Fruit fly (Drosophila melanogaster): ENCODE results near the gene trbl.

Gene trbl

dm6 chr3L:20385006-20385405 lies 16.4 kb downstream of the trbl start:
- no peak for TF ChIP-seq Ets98B (GFP tag; IDR thresholded peaks at IDR 0.05)
- TF ChIP-seq EcR (GFP tag; optimal IDR thresholded peaks at IDR 0.05), result no peak

dm6 chr3L:20384086-20384810 lies 17.2 kb downstream of the trbl start, which contains the start of the genes CG5498 and fbl:
Gene CG5498, minus strand, starts transcription at chr3L:20384109.
Gene fbl, plus strand, starts transcription at chr3L:20384429.
- TF ChIP-seq CG4496 (GFP tag; IDR thresholded peaks at IDR 0.05) (0 out of 3 replicates have a peak, but pooled peaks have one; percentile 55), CG13204 (GFP tag; optimal IDR thresholded peaks at IDR 0.05) (no peak), Snoo (tag; optimal IDR thresholded peaks at IDR 0.05) (peak; percentile 64), gl (tag; optimal IDR thresholded peaks at IDR 0.05) (no peak), CG15710 (tag; optimal IDR thresholded peaks at IDR 0.05) (peak; percentile 69), Pif1A (GFP tag; optimal IDR thresholded peaks at IDR 0.05) (no peak), Pif1B (GFP tag; optimal IDR thresholded peaks at IDR 0.05) (peak; percentile 5), fd96Ca (GFP tag; IDR thresholded peaks at IDR 0.05) (no peak), CG9948 (tag; optimal IDR thresholded peaks at IDR 0.05) (peak; percentile 61), CG14655 (GFP tag; optimal IDR thresholded peaks at IDR 0.05) (no peak), CG8301 (tag; optimal IDR thresholded peaks at IDR 0.05) (peak; percentile 59), Ets98B (GFP tag; IDR thresholded peaks at IDR 0.05) (no peak), CG10348 (GFP tag; IDR thresholded peaks at IDR 0.05) (no peak), CG12605 (GFP tag; IDR thresholded peaks at IDR 0.05) (no peak), EcR (GFP tag; optimal IDR thresholded peaks at IDR 0.05) (no peak), D1 (tag; optimal IDR thresholded peaks at IDR 0.05) (peak; percentile 68), CG17806 (tag; optimal IDR thresholded peaks at IDR 0.05) (peak; percentile 57), CG34367 (tag; optimal IDR thresholded peaks at IDR 0.05) (peak; percentile 36), rn (GFP tag; IDR thresholded peaks at IDR 0.05) (no peak), CG8159 (tag; optimal IDR thresholded peaks at IDR 0.05) (peak; percentile 75), CG32121 (GFP tag; IDR thresholded peaks at IDR 0.05) (peak; percentile 49; the same call in 1 of the 2 replicates)

DNA sequence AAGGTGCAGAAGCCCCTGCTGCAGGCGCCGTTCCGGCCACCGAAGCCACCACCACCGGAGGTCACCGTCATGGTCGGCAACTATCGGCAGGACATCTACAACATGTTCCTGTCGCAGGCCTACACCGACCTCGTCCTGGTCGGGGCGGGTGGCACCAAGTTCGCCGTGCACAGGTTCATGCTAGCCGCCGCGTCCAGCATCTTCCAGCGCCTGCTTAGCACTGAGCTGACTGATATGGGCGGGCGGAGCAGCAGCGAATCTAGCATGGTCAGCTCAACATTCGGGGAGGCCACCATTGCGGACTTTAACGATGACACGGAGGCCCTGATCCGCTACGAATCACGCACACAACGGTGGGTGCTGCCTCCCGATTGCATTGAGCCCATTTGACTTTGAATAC lies 21.9 kb downstream of the trbl start:
- no peak for TF ChIP-seq Pif1B (GFP tag; optimal IDR thresholded peaks at IDR 0.05)
- no peak for TF ChIP-seq Ets98B (GFP tag; IDR thresholded peaks at IDR 0.05)
- TF ChIP-seq EcR (GFP tag; optimal IDR thresholded peaks at IDR 0.05), result no peak
- no peak for TF ChIP-seq CG17806 (tag; optimal IDR thresholded peaks at IDR 0.05)
- TF ChIP-seq CG13204 (GFP tag; optimal IDR thresholded peaks at IDR 0.05), result no peak
- TF ChIP-seq CG4496 (GFP tag; IDR thresholded peaks at IDR 0.05), result no peak
- no peak for TF ChIP-seq fd96Ca (GFP tag; IDR thresholded peaks at IDR 0.05)
- no peak for TF ChIP-seq CG15710 (tag; optimal IDR thresholded peaks at IDR 0.05)
- no peak for TF ChIP-seq CG8159 (tag; optimal IDR thresholded peaks at IDR 0.05)
- TF ChIP-seq CG8301 (tag; optimal IDR thresholded peaks at IDR 0.05), result no peak
- no peak for TF ChIP-seq CG10348 (GFP tag; IDR thresholded peaks at IDR 0.05)
- TF ChIP-seq CG34367 (tag; optimal IDR thresholded peaks at IDR 0.05), result no peak
- no peak for TF ChIP-seq Snoo (tag; optimal IDR thresholded peaks at IDR 0.05)
- no peak for TF ChIP-seq CG14655 (GFP tag; optimal IDR thresholded peaks at IDR 0.05)
- no peak for TF ChIP-seq Pif1A (GFP tag; optimal IDR thresholded peaks at IDR 0.05)
- TF ChIP-seq D1 (tag; optimal IDR thresholded peaks at IDR 0.05), result no peak
- TF ChIP-seq gl (tag; optimal IDR thresholded peaks at IDR 0.05), result no peak
- TF ChIP-seq rn (GFP tag; IDR thresholded peaks at IDR 0.05), result no peak

DNA sequence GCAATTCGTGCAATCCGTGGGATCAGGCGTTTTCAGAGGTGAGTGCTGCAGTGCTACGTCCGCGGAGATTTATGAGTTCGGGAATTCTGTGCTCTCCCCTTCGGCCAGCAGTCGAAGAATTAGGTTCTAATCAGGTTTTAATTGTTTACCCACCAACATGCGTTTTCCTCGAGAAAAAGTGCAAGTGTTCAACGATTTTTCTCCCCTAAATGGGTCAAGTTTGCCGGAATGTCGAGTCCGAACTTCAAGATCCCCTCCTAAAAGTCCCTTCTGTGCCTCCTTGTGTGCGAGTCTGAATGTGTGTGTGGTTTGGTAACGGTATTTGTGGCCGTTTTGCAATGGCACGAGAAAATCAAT lies 24.9 kb downstream of the trbl start:
- TF ChIP-seq Snoo (tag; optimal IDR thresholded peaks at IDR 0.05), result no peak
- TF ChIP-seq EcR (GFP tag; optimal IDR thresholded peaks at IDR 0.05), result peak; percentile 12
- no peak for TF ChIP-seq CG32121 (GFP tag; IDR thresholded peaks at IDR 0.05)
- no peak for TF ChIP-seq fd96Ca (GFP tag; IDR thresholded peaks at IDR 0.05)

DNA sequence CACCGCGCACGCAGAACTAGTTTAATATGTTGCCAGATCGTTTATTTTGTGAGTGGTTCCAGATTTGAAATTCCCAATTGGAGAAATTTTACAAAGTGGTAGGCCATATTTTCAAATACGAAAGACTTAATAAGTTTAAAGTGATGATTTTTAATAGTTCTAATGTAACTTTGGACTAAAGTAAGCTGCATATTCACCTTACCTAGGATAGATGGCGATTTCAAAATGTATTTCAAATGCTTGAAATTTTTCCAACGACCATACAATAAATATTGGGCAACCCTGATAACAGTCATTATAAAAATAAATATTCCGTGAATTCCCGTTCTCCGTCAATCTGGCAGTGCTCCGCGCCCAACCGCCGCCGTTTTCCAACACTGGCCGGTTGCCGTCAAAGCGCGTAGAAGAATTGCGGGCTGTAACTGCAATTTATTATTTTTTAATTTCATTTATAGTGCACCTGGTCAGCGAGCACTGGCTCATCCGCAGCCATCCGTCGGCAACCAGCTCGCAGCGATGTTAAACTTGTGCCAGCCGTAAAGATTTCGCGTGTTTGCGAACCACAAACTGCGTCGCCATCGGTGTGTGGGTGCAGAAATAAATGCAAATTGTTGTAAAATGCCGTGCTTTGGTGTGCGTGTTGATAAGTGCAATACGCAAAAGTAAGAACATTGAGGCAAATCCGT lies 25.4 kb downstream of the trbl start, which contains the start of the genes Ide and RhoBTB:
Gene Ide (minus strand): TSS at position 19 of the 686 bp plus-strand sequence.
Gene RhoBTB (plus strand): TSS at position 365 of the 686 bp plus-strand sequence.
- no peak for TF ChIP-seq D1 (tag; optimal IDR thresholded peaks at IDR 0.05)
- TF ChIP-seq CG34367 (tag; optimal IDR thresholded peaks at IDR 0.05), result peak; percentile 65
- no peak for TF ChIP-seq Pif1B (GFP tag; optimal IDR thresholded peaks at IDR 0.05)
- peak; percentile 83 for TF ChIP-seq CG10348 (GFP tag; IDR thresholded peaks at IDR 0.05)
- TF ChIP-seq Snoo (tag; optimal IDR thresholded peaks at IDR 0.05), result peak; percentile 71
- peak; percentile 42; the same call in 1 of the 2 replicates for TF ChIP-seq Ets98B (GFP tag; IDR thresholded peaks at IDR 0.05)
- no peak for TF ChIP-seq CG13204 (GFP tag; optimal IDR thresholded peaks at IDR 0.05)
- peak; percentile 32; the same call in 1 of the 2 replicates for TF ChIP-seq rn (GFP tag; IDR thresholded peaks at IDR 0.05)
- TF ChIP-seq Pif1A (GFP tag; optimal IDR thresholded peaks at IDR 0.05), result no peak
- peak; percentile 75 for TF ChIP-seq CG8159 (tag; optimal IDR thresholded peaks at IDR 0.05)
- peak; percentile 14; the same call in 1 of the 3 replicates for TF ChIP-seq fd96Ca (GFP tag; IDR thresholded peaks at IDR 0.05)
- peak; percentile 68 for TF ChIP-seq CG9948 (tag; optimal IDR thresholded peaks at IDR 0.05)
- 0 out of 2 replicates have a peak, but pooled peaks have one; percentile 22 for TF ChIP-seq CG12605 (GFP tag; IDR thresholded peaks at IDR 0.05)
- TF ChIP-seq CG15710 (tag; optimal IDR thresholded peaks at IDR 0.05), result peak; percentile 80
- TF ChIP-seq CG4496 (GFP tag; IDR thresholded peaks at IDR 0.05), result peak; percentile 74; the same call in 2 of the 3 replicates
- TF ChIP-seq CG8301 (tag; optimal IDR thresholded peaks at IDR 0.05), result peak; percentile 66
- no peak for TF ChIP-seq EcR (GFP tag; optimal IDR thresholded peaks at IDR 0.05)
- no peak for TF ChIP-seq gl (tag; optimal IDR thresholded peaks at IDR 0.05)
- peak; percentile 67 for TF ChIP-seq CG17806 (tag; optimal IDR thresholded peaks at IDR 0.05)
- TF ChIP-seq CG32121 (GFP tag; IDR thresholded peaks at IDR 0.05), result peak; percentile 58
- no peak for TF ChIP-seq CG14655 (GFP tag; optimal IDR thresholded peaks at IDR 0.05)
